Fruit fly (Drosophila melanogaster) whole organism, embryonic: ENCODE results near the gene Tep4.

Experiments used
- Asciz ChIP-seq: fragments of 200-800 bp; sonication (Bioruptor generic); optimal IDR thresholded peaks from 2 replicates; lab custom pipeline; 2017; ENCODE audit warnings: missing biosample characterization, mild to moderate bottlenecking, missing genetic modification characterization, missing genetic modification reagents
- CG10431 ChIP-seq: fragments of 200-800 bp; sonication (Bioruptor generic); optimal IDR thresholded peaks from 3 replicates; lab custom pipeline; 2018; ENCODE audit warnings: missing biosample characterization, mild to moderate bottlenecking, missing genetic modification characterization
- CG11560 ChIP-seq: fragments of 200-800 bp; sonication (Bioruptor generic); IDR thresholded peaks from 3 replicates; pipeline ENCODE4 v1.3.6; 2022; ENCODE audit warnings: missing biosample characterization, missing genetic modification characterization
- CG14014 ChIP-seq: fragments of 200-800 bp; sonication (Bioruptor generic); IDR thresholded peaks from 2 replicates; pipeline ENCODE4 v1.3.6; 2022; ENCODE audit warnings: missing biosample characterization, missing genetic modification characterization
- CG14441 ChIP-seq: fragments of 200-800 bp; sonication (Bioruptor generic); IDR thresholded peaks from 2 replicates; pipeline ENCODE4 v1.3.6; 2022; ENCODE audit warnings: missing biosample characterization, missing genetic modification characterization
- CG1647 ChIP-seq: fragments of 200-800 bp; sonication (Bioruptor generic); optimal IDR thresholded peaks from 3 replicates; lab custom pipeline; 2016; ENCODE audit warnings: missing biosample characterization, missing genetic modification characterization
- CG17361 ChIP-seq: fragments of 200-800 bp; sonication (Bioruptor generic); IDR thresholded peaks from 3 replicates; pipeline ENCODE4 v1.3.6; 2022; ENCODE audit warnings: missing biosample characterization, missing genetic modification characterization
- CG17802 ChIP-seq: fragments of 200-800 bp; sonication (Bioruptor generic); optimal IDR thresholded peaks from 2 replicates; lab custom pipeline; 2018; ENCODE audit warnings: missing biosample characterization, mild to moderate bottlenecking, missing genetic modification characterization, moderate library complexity
- CG2712 ChIP-seq: fragments of 200-800 bp; optimal IDR thresholded peaks from 3 replicates; lab custom pipeline; 2019; ENCODE audit warnings: missing biosample characterization, mild to moderate bottlenecking, missing genetic modification characterization, moderate library complexity
- CG32532 ChIP-seq: fragments of 200-800 bp; sonication (Bioruptor generic); IDR thresholded peaks from 2 replicates; pipeline ENCODE4 v1.3.6; 2022; ENCODE audit warnings: missing biosample characterization, missing genetic modification characterization
- CG34224 ChIP-seq: fragments of 200-800 bp; sonication (Bioruptor generic); IDR thresholded peaks from 3 replicates; pipeline ENCODE4 v1.3.6; 2022; ENCODE audit warnings: missing biosample characterization, missing genetic modification characterization; ENCODE audit not compliant: partially characterized antibody
- CG4820 ChIP-seq: fragments of 200-800 bp; sonication (Bioruptor generic); optimal IDR thresholded peaks from 3 replicates; lab custom pipeline; 2016; ENCODE audit warnings: missing biosample characterization, missing genetic modification characterization
- CG6254 ChIP-seq: fragments of 200-800 bp; sonication (Bioruptor generic); optimal IDR thresholded peaks from 3 replicates; lab custom pipeline; 2017; ENCODE audit warnings: mild to moderate bottlenecking, missing biosample characterization, missing genetic modification reagents, missing genetic modification characterization
- CG6654 ChIP-seq: fragments of 200-800 bp; sonication (Bioruptor generic); optimal IDR thresholded peaks from 2 replicates; lab custom pipeline; 2017; ENCODE audit warnings: missing biosample characterization, mild to moderate bottlenecking, missing genetic modification characterization
- CG6689 ChIP-seq: fragments of 200-800 bp; sonication (Bioruptor generic); IDR thresholded peaks from 2 replicates; pipeline ENCODE4 v1.3.6; 2022; ENCODE audit warnings: missing biosample characterization, missing genetic modification characterization
- CG7745 ChIP-seq: fragments of 200-800 bp; sonication (Bioruptor generic); optimal IDR thresholded peaks from 2 replicates; lab custom pipeline; 2018; ENCODE audit warnings: missing biosample characterization, mild to moderate bottlenecking, missing genetic modification characterization, moderate library complexity
- CG8359 ChIP-seq: fragments of 200-800 bp; sonication (Bioruptor generic); optimal IDR thresholded peaks from 2 replicates; lab custom pipeline; 2017; ENCODE audit warnings: missing biosample characterization, mild to moderate bottlenecking, missing genetic modification characterization, borderline replicate concordance
- CG8944 ChIP-seq: fragments of 200-800 bp; sonication (Bioruptor generic); optimal IDR thresholded peaks from 3 replicates; lab custom pipeline; 2016; ENCODE audit warnings: missing biosample characterization, missing genetic modification characterization
- Chrac-16 ChIP-seq: fragments of 200-800 bp; sonication (Bioruptor generic); optimal IDR thresholded peaks from 3 replicates; lab custom pipeline; 2016; ENCODE audit warnings: missing biosample characterization, missing genetic modification characterization
- Hr39 ChIP-seq: fragments of >200 bp; optimal IDR thresholded peaks from 2 replicates; lab custom pipeline; 2017
- Jarid2 ChIP-seq: fragments of 200-800 bp; sonication (Bioruptor generic); optimal IDR thresholded peaks from 3 replicates; lab custom pipeline; 2017; ENCODE audit warnings: mild to moderate bottlenecking, missing biosample characterization, missing genetic modification reagents, missing genetic modification characterization
- Pdp1 ChIP-seq, 2 experiments: fragments of 200-800 bp; sonication (Bioruptor generic); optimal IDR thresholded peaks; 3 replicates each; lab custom pipeline; 2016; ENCODE audit warnings: missing biosample characterization in 2 of 2, missing genetic modification characterization in 2 of 2, mild to moderate bottlenecking in 1 of 2, moderate library complexity in 1 of 2
- Taf1 ChIP-seq: fragments of 200-800 bp; sonication (Bioruptor generic); IDR thresholded peaks from 2 replicates; pipeline ENCODE4 v1.3.6; 2022; ENCODE audit warnings: missing biosample characterization, missing genetic modification characterization
- Trl ChIP-seq, 3 experiments: fragments of >200 bp in 2 of 3; fragments of 200-800 bp in 1 of 3; sonication (Bioruptor generic) in 1 of 3; optimal IDR thresholded peaks; 2 replicates in 1 of 3; 3 replicates in 2 of 3; lab custom pipeline; 2016 to 2017; ENCODE audit warnings: missing biosample characterization in 1 of 3, missing genetic modification characterization in 1 of 3
- Usf ChIP-seq: fragments of 200-800 bp; sonication (Bioruptor generic); optimal IDR thresholded peaks from 2 replicates; lab custom pipeline; 2017; ENCODE audit warnings: missing genotype, missing biosample characterization, missing genetic modification characterization
- ase ChIP-seq: fragments of 200-800 bp; sonication (Bioruptor generic); IDR thresholded peaks from 3 replicates; pipeline ENCODE4 v1.3.6; 2022; ENCODE audit warnings: missing biosample characterization, missing genetic modification characterization
- bbx ChIP-seq: fragments of 200-800 bp; sonication (Bioruptor generic); IDR thresholded peaks from 2 replicates; pipeline ENCODE4 v1.3.6; 2022; ENCODE audit warnings: missing biosample characterization, missing genetic modification characterization; ENCODE audit not compliant: partially characterized antibody
- ci ChIP-seq: fragments of 200-800 bp; sonication (Bioruptor generic); IDR thresholded peaks from 3 replicates; pipeline ENCODE4 v1.3.6; 2022; ENCODE audit warnings: missing biosample characterization, missing genetic modification characterization
- croc ChIP-seq: fragments of 200-800 bp; sonication (Bioruptor generic); conservative IDR thresholded peaks from 3 replicates; pipeline ENCODE4 v1.3.6; 2022; ENCODE audit warnings: missing biosample characterization, missing genetic modification characterization
- ewg ChIP-seq: fragments of 200-800 bp; sonication (Bioruptor generic); optimal IDR thresholded peaks from 3 replicates; lab custom pipeline; 2017; ENCODE audit warnings: mild to moderate bottlenecking, missing biosample characterization, missing genetic modification reagents, missing genetic modification characterization
- hkb ChIP-seq, 2 experiments: fragments of 200-800 bp in 1 of 2; fragments of >200 bp in 1 of 2; sonication (Bioruptor generic) in 1 of 2; IDR thresholded peaks in 1 of 2; optimal IDR thresholded peaks in 1 of 2; 2 replicates each; pipeline versions ENCODE4 v1.3.6 to Lab custom; 2017 to 2022; ENCODE audit warnings: missing biosample characterization in 1 of 2, missing genetic modification characterization in 1 of 2
- mam ChIP-seq: fragments of 200-800 bp; sonication (Bioruptor generic); optimal IDR thresholded peaks from 3 replicates; lab custom pipeline; 2016; ENCODE audit warnings: missing biosample characterization, missing genetic modification characterization
- nau ChIP-seq: fragments of 200-800 bp; sonication (Bioruptor generic); optimal IDR thresholded peaks from 3 replicates; lab custom pipeline; 2017; ENCODE audit warnings: missing biosample characterization, mild to moderate bottlenecking, missing genetic modification characterization, missing genetic modification reagents
- otp ChIP-seq: fragments of 200-800 bp; sonication (Bioruptor generic); IDR thresholded peaks from 3 replicates; pipeline ENCODE4, ENCODE4 v1.3.6; 2022; ENCODE audit warnings: missing biosample characterization, missing genetic modification characterization
- p53 ChIP-seq: fragments of 200-800 bp; sonication (Bioruptor generic); optimal IDR thresholded peaks from 2 replicates; lab custom pipeline; 2016; ENCODE audit warnings: missing biosample characterization, missing genetic modification characterization
- pan ChIP-seq, 4 experiments: fragments of >200 bp in 3 of 4; fragments of 200-800 bp in 1 of 4; sonication (Bioruptor generic) in 1 of 4; optimal IDR thresholded peaks in 3 of 4; IDR thresholded peaks in 1 of 4; 2 replicates each; pipeline versions ENCODE4 v1.3.6 to Lab custom; 2017 to 2022; ENCODE audit warnings: missing biosample characterization in 2 of 4, missing genetic modification characterization in 2 of 4, mixed read lengths in 1 of 4
- peb ChIP-seq: fragments of 200-800 bp; sonication (Bioruptor generic); IDR thresholded peaks from 2 replicates; pipeline ENCODE4 v1.3.6; 2022; ENCODE audit warnings: missing biosample characterization, missing genetic modification characterization
- pho ChIP-seq: fragments of 200-800 bp; sonication (Bioruptor generic); optimal IDR thresholded peaks from 2 replicates; lab custom pipeline; 2016; ENCODE audit warnings: missing biosample characterization, missing genetic modification characterization
- prd ChIP-seq, 3 experiments: fragments of >200 bp in 2 of 3; fragments of 200-800 bp in 1 of 3; sonication (Bioruptor generic) in 1 of 3; optimal IDR thresholded peaks in 2 of 3; IDR thresholded peaks in 1 of 3; 2 replicates in 2 of 3; 3 replicates in 1 of 3; pipeline versions ENCODE4 v1.3.6 to Lab custom; 2017 to 2022; ENCODE audit warnings: missing biosample characterization in 1 of 3, missing genetic modification characterization in 1 of 3
- row ChIP-seq: fragments of 200-800 bp; sonication (Bioruptor generic); IDR thresholded peaks from 3 replicates; pipeline ENCODE4 v1.3.6; 2022; ENCODE audit warnings: missing biosample characterization, missing genetic modification characterization
- sens ChIP-seq: fragments of 200-800 bp; sonication (Bioruptor generic); peaks from one replicate; lab custom pipeline; 2016; ENCODE audit warnings: missing biosample characterization, missing genetic modification characterization
- slou ChIP-seq: fragments of 200-800 bp; sonication (Bioruptor generic); optimal IDR thresholded peaks from 3 replicates; lab custom pipeline; 2016; ENCODE audit warnings: missing biosample characterization, missing genetic modification characterization
- ssp ChIP-seq: fragments of 200-800 bp; sonication (Bioruptor generic); IDR thresholded peaks from 2 replicates; pipeline ENCODE4 v1.3.6; 2022; ENCODE audit warnings: missing biosample characterization, missing genetic modification characterization
- twi ChIP-seq: fragments of 200-800 bp; optimal IDR thresholded peaks from 2 replicates; lab custom pipeline; 2019; ENCODE audit warnings: missing biosample characterization, mild to moderate bottlenecking, missing genetic modification characterization, moderate library complexity
- tx ChIP-seq: fragments of 200-800 bp; sonication (Bioruptor generic); optimal IDR thresholded peaks from 2 replicates; lab custom pipeline; 2016; ENCODE audit warnings: missing biosample characterization, missing genetic modification characterization
- zf30C ChIP-seq: fragments of 200-800 bp; sonication (Bioruptor generic); optimal IDR thresholded peaks from 3 replicates; lab custom pipeline; 2018; ENCODE audit warnings: missing biosample characterization, mild to moderate bottlenecking, missing genetic modification characterization

Tep4 gene

dm6 chr2L:19537779-19538456 lies 10.4 kb upstream of the Tep4 start, which contains the start of gene CG13082 (continued):
- TF ChIP-seq otp (0 out of 3 replicates have a peak, but pooled peaks have one; percentile 5), Jarid2 (GFP tag; lab: Kevin White, UChicago) (peak; percentile 20), Trl (optimal IDR thresholded peaks at IDR 0.05; lab: Kevin White, UChicago) (no peak), Trl (GFP tag; optimal IDR thresholded peaks at IDR 0.05; lab: Kevin White, UChicago) (no peak), CG1647 (no peak), CG34224 (GFP tag; lab: Robert Waterston, UW) (no peak), pho (GFP tag; lab: Kevin White, UChicago) (peak; percentile 28), CG8359 (GFP tag; lab: Kevin White, UChicago) (peak; percentile 62), CG2712 (tag; lab: Kevin White, UChicago) (peak; percentile 83), p53 (GFP tag; lab: Kevin White, UChicago) (no peak), prd (optimal IDR thresholded peaks at IDR 0.05; lab: Kevin White, UChicago) (no peak), prd (GFP tag; IDR thresholded peaks at IDR 0.05; lab: Robert Waterston, UW) (peak; percentile 64; the same call in 2 of the 3 replicates), mam (no peak), CG7745 (tag; lab: Kevin White, UChicago) (no peak), zf30C (peak; percentile 75), CG17361 (GFP tag; lab: Robert Waterston, UW) (peak; percentile 77), CG14441 (GFP tag; lab: Robert Waterston, UW) (no peak), sens (GFP tag; lab: Kevin White, UChicago) (peak; percentile 93), ase (GFP tag; lab: Robert Waterston, UW) (no peak), croc (GFP tag; lab: Robert Waterston, UW) (peak; percentile 50), CG17802 (tag; lab: Kevin White, UChicago) (peak; percentile 30), CG6254 (peak; percentile 76), CG8944 (peak; percentile 27), ssp (0 out of 2 replicates have a peak, but pooled peaks have one; percentile 26), ci (GFP tag; lab: Robert Waterston, UW) (peak; percentile 54; the same call in 2 of the 3 replicates), tx (GFP tag; lab: Kevin White, UChicago) (peak; percentile 23), CG14014 (GFP tag; lab: Robert Waterston, UW) (no peak), CG6689 (GFP tag; lab: Robert Waterston, UW) (peak; percentile 51; the same call in 1 of the 2 replicates), Hr39 (lab: Kevin White, UChicago) (peak; percentile 6), ewg (peak; percentile 52), CG4820 (GFP tag; lab: Kevin White, UChicago) (peak; percentile 61), Pdp1 (GFP tag; optimal IDR thresholded peaks at IDR 0.05; lab: Kevin White, UChicago) (peak; percentile 13 to 23), CG10431 (GFP tag; lab: Kevin White, UChicago) (peak; percentile 70), peb (GFP tag; lab: Robert Waterston, UW) (0 out of 2 replicates have a peak, but pooled peaks have one; percentile 38), CG6654 (GFP tag; lab: Kevin White, UChicago) (peak; percentile 33), slou (no peak), Chrac-16 (GFP tag; lab: Kevin White, UChicago) (peak; percentile 28), CG32532 (GFP tag; lab: Robert Waterston, UW) (no peak), hkb (optimal IDR thresholded peaks at IDR 0.05; lab: Kevin White, UChicago) (no peak), hkb (GFP tag; IDR thresholded peaks at IDR 0.05; lab: Robert Waterston, UW) (no peak), Taf1 (no peak), nau (GFP tag; lab: Kevin White, UChicago) (no peak), Asciz (GFP tag; lab: Kevin White, UChicago) (peak; percentile 39), CG11560 (tag; lab: Robert Waterston, UW) (no peak), row (GFP tag; lab: Robert Waterston, UW) (peak; percentile 61), bbx (GFP tag; lab: Robert Waterston, UW) (no peak), pan (optimal IDR thresholded peaks at IDR 0.05; lab: Kevin White, UChicago) (no peak), pan (GFP tag; optimal IDR thresholded peaks at IDR 0.05 in 1 of 2, IDR thresholded peaks at IDR 0.05 in 1 of 2) (no peak), twi (tag; lab: Kevin White, UChicago) (peak; percentile 39), Usf (GFP tag; lab: Kevin White, UChicago) (no peak)
